Fruit fly (Drosophila melanogaster) whole organism, embryonic: ENCODE measurements around the gene Herc4.

Source experiments
- CG10274 ChIP-seq: fragments of 200-800 bp; sonication (Bioruptor generic); optimal IDR thresholded peaks from 3 replicates; lab custom pipeline; 2017; ENCODE audit warnings: missing biosample characterization, mild to moderate bottlenecking, missing genetic modification characterization
- CG10959 ChIP-seq: fragments of 200-800 bp; sonication (Bioruptor generic); IDR thresholded peaks from 2 replicates; pipeline ENCODE4 v1.3.6; 2022; ENCODE audit warnings: missing biosample characterization, missing genetic modification characterization
- CG10979 ChIP-seq: fragments of 200-800 bp; sonication (Bioruptor generic); optimal IDR thresholded peaks from 2 replicates; lab custom pipeline; 2018; ENCODE audit warnings: missing biosample characterization, mild to moderate bottlenecking, missing genetic modification characterization, moderate library complexity
- CG11560 ChIP-seq: fragments of 200-800 bp; sonication (Bioruptor generic); IDR thresholded peaks from 3 replicates; pipeline ENCODE4 v1.3.6; 2022; ENCODE audit warnings: missing biosample characterization, missing genetic modification characterization
- CG12744 ChIP-seq: fragments of 200-800 bp; sonication (Bioruptor generic); optimal IDR thresholded peaks from 2 replicates; lab custom pipeline; 2016; ENCODE audit warnings: missing biosample characterization, missing genetic modification characterization
- CG13287 ChIP-seq: fragments of 200-800 bp; sonication (Bioruptor generic); IDR thresholded peaks from 2 replicates; pipeline ENCODE4 v1.3.6; 2022; ENCODE audit warnings: missing biosample characterization, missing genetic modification characterization; ENCODE audit not compliant: partially characterized antibody
- CG13424 ChIP-seq: fragments of 200-800 bp; sonication (Bioruptor generic); optimal IDR thresholded peaks from 2 replicates; lab custom pipeline; 2019; ENCODE audit warnings: missing biosample characterization, mild to moderate bottlenecking, missing genetic modification characterization, moderate library complexity
- CG15073 ChIP-seq: fragments of 200-800 bp; sonication (Bioruptor generic); optimal IDR thresholded peaks from 2 replicates; lab custom pipeline; 2016; ENCODE audit warnings: missing biosample characterization, missing genetic modification characterization
- CG18262 ChIP-seq: fragments of 200-800 bp; optimal IDR thresholded peaks from 3 replicates; lab custom pipeline; 2019; ENCODE audit warnings: missing biosample characterization, mild to moderate bottlenecking, missing genetic modification characterization, moderate library complexity
- CG18619 ChIP-seq: fragments of 200-800 bp; sonication (Bioruptor generic); optimal IDR thresholded peaks from 3 replicates; lab custom pipeline; 2017; ENCODE audit warnings: missing biosample characterization, mild to moderate bottlenecking, missing genetic modification characterization
- CG2875 ChIP-seq: fragments of 200-800 bp; sonication (Bioruptor generic); optimal IDR thresholded peaks from 2 replicates; lab custom pipeline; 2017; ENCODE audit warnings: missing biosample characterization, mild to moderate bottlenecking, missing genetic modification characterization, missing genetic modification reagents
- CG2889 ChIP-seq: fragments of 200-800 bp; sonication (Bioruptor generic); IDR thresholded peaks from 3 replicates; pipeline ENCODE4 v1.3.6; 2022; ENCODE audit warnings: missing biosample characterization, missing genetic modification characterization
- CG3995 ChIP-seq: fragments of 200-800 bp; sonication (Bioruptor generic); optimal IDR thresholded peaks from 3 replicates; lab custom pipeline; 2016; ENCODE audit warnings: missing biosample characterization, missing genetic modification characterization
- CG42726 ChIP-seq: fragments of 200-800 bp; sonication (Bioruptor generic); IDR thresholded peaks from 2 replicates; pipeline ENCODE4 v1.3.6; 2022; ENCODE audit warnings: missing biosample characterization, missing genetic modification characterization; ENCODE audit not compliant: partially characterized antibody
- CG4617 ChIP-seq: fragments of 200-800 bp; sonication (Bioruptor generic); optimal IDR thresholded peaks from 3 replicates; lab custom pipeline; 2016; ENCODE audit warnings: missing biosample characterization, missing genetic modification characterization, borderline replicate concordance
- CG4730 ChIP-seq: fragments of 200-800 bp; sonication (Bioruptor generic); IDR thresholded peaks from 2 replicates; pipeline ENCODE4 v1.3.6; 2022; ENCODE audit warnings: missing biosample characterization, missing genetic modification characterization
- CG5953 ChIP-seq: fragments of 200-800 bp; sonication (Bioruptor generic); IDR thresholded peaks from 2 replicates; pipeline ENCODE4 v1.3.6; 2022; ENCODE audit warnings: missing biosample characterization, missing genetic modification characterization
- CG7372 ChIP-seq: fragments of 200-800 bp; sonication (Bioruptor generic); IDR thresholded peaks from 2 replicates; pipeline ENCODE4 v1.3.6; 2022; ENCODE audit warnings: missing biosample characterization, missing genetic modification characterization
- CG8924 ChIP-seq: fragments of 200-800 bp; optimal IDR thresholded peaks from 3 replicates; lab custom pipeline; 2019; ENCODE audit warnings: missing biosample characterization, mild to moderate bottlenecking, missing genetic modification characterization, moderate library complexity
- CG9797 ChIP-seq: fragments of 200-800 bp; sonication (Bioruptor generic); optimal IDR thresholded peaks from 3 replicates; lab custom pipeline; 2018; ENCODE audit warnings: missing biosample characterization, mild to moderate bottlenecking, missing genetic modification characterization
- Dip3 ChIP-seq: fragments of 200-800 bp; sonication (Bioruptor generic); optimal IDR thresholded peaks from 3 replicates; lab custom pipeline; 2016; ENCODE audit warnings: missing biosample characterization, missing genetic modification characterization
- ERR ChIP-seq: fragments of 200-800 bp; sonication (Bioruptor generic); optimal IDR thresholded peaks from 2 replicates; lab custom pipeline; 2016; ENCODE audit warnings: missing biosample characterization, missing genetic modification characterization
- Fer3 ChIP-seq: fragments of 200-800 bp; sonication (Bioruptor generic); optimal IDR thresholded peaks from 2 replicates; lab custom pipeline; 2018; ENCODE audit warnings: missing biosample characterization, mild to moderate bottlenecking, missing genetic modification characterization, moderate library complexity
- Gug ChIP-seq: fragments of 200-800 bp; sonication (Bioruptor generic); IDR thresholded peaks from 4 replicates; pipeline ENCODE4 v1.3.6; 2022; ENCODE audit warnings: missing biosample characterization, missing genetic modification characterization
- MESR4 ChIP-seq: fragments of 200-800 bp; sonication (Bioruptor generic); optimal IDR thresholded peaks from 2 replicates; lab custom pipeline; 2018; ENCODE audit warnings: missing biosample characterization, mild to moderate bottlenecking, missing genetic modification characterization, moderate library complexity
- MTF-1 ChIP-seq: fragments of 200-800 bp; sonication (Bioruptor generic); optimal IDR thresholded peaks from 2 replicates; lab custom pipeline; 2018; ENCODE audit warnings: missing biosample characterization, mild to moderate bottlenecking, missing genetic modification characterization, borderline replicate concordance
- NFAT ChIP-seq: fragments of 200-800 bp; sonication (Bioruptor generic); IDR thresholded peaks from 2 replicates; pipeline ENCODE4 v1.3.6; 2022; ENCODE audit warnings: missing biosample characterization, missing genetic modification characterization
- Nf-YA ChIP-seq: fragments of 200-800 bp; sonication (Bioruptor generic); IDR thresholded peaks from 2 replicates; pipeline ENCODE4 v1.3.6; 2022; ENCODE audit warnings: missing biosample characterization, missing genetic modification characterization
- NfI ChIP-seq: fragments of 200-800 bp; sonication (Bioruptor generic); optimal IDR thresholded peaks from 3 replicates; lab custom pipeline; 2018; ENCODE audit warnings: missing biosample characterization, mild to moderate bottlenecking, missing genetic modification characterization, moderate library complexity
- Sox100B ChIP-seq: fragments of 200-800 bp; sonication (Bioruptor generic); optimal IDR thresholded peaks from 3 replicates; lab custom pipeline; 2018; ENCODE audit warnings: missing biosample characterization, mild to moderate bottlenecking, missing genetic modification characterization
- Sox102F ChIP-seq: fragments of 200-800 bp; sonication (Bioruptor generic); optimal IDR thresholded peaks from 2 replicates; lab custom pipeline; 2018; ENCODE audit warnings: missing biosample characterization, mild to moderate bottlenecking, missing genetic modification characterization, moderate library complexity
- Spps ChIP-seq: fragments of 200-800 bp; sonication (Bioruptor generic); optimal IDR thresholded peaks from 2 replicates; lab custom pipeline; 2018; ENCODE audit warnings: missing biosample characterization, mild to moderate bottlenecking, missing genetic modification characterization
- ase ChIP-seq: fragments of 200-800 bp; sonication (Bioruptor generic); IDR thresholded peaks from 3 replicates; pipeline ENCODE4 v1.3.6; 2022; ENCODE audit warnings: missing biosample characterization, missing genetic modification characterization
- bcd ChIP-seq: fragments of 200-800 bp; sonication (Bioruptor generic); optimal IDR thresholded peaks from 2 replicates; lab custom pipeline; 2017; ENCODE audit warnings: missing biosample characterization, mild to moderate bottlenecking, missing genetic modification characterization
- br ChIP-seq: fragments of >200 bp; optimal IDR thresholded peaks from 2 replicates; lab custom pipeline; 2017
- cato ChIP-seq: fragments of 200-800 bp; sonication (Bioruptor generic); optimal IDR thresholded peaks from 2 replicates; lab custom pipeline; 2016; ENCODE audit warnings: missing biosample characterization, missing genetic modification characterization, borderline replicate concordance
- chif ChIP-seq, 2 experiments: fragments of 200-800 bp; sonication (Bioruptor generic); optimal IDR thresholded peaks; 3 replicates each; lab custom pipeline; 2016; ENCODE audit warnings: missing biosample characterization in 2 of 2, missing genetic modification characterization in 2 of 2
- dan ChIP-seq: fragments of 200-800 bp; sonication (Bioruptor generic); IDR thresholded peaks from 2 replicates; pipeline ENCODE4 v1.3.6; 2022; ENCODE audit warnings: missing biosample characterization, missing genetic modification characterization
- dysf ChIP-seq: fragments of 200-800 bp; sonication (Bioruptor generic); IDR thresholded peaks from 3 replicates; pipeline ENCODE4 v1.3.6; 2022; ENCODE audit warnings: missing biosample characterization, missing genetic modification characterization
- gce ChIP-seq: fragments of 200-800 bp; sonication (Bioruptor generic); IDR thresholded peaks from 3 replicates; pipeline ENCODE4 v1.3.6; 2022; ENCODE audit warnings: missing biosample characterization, missing genetic modification characterization
- gt ChIP-seq: fragments of 200-800 bp; sonication (Bioruptor generic); IDR thresholded peaks from 2 replicates; pipeline ENCODE4 v1.3.6; 2022; ENCODE audit warnings: missing biosample characterization, missing genetic modification characterization
- ham ChIP-seq: fragments of 200-800 bp; sonication (Bioruptor generic); IDR thresholded peaks from 2 replicates; pipeline ENCODE4 v1.3.6; 2022; ENCODE audit warnings: missing biosample characterization, missing genetic modification characterization
- inv ChIP-seq: fragments of 200-800 bp; sonication (Bioruptor generic); IDR thresholded peaks from 2 replicates; pipeline ENCODE4 v1.3.6; 2022; ENCODE audit warnings: missing biosample characterization, missing genetic modification characterization; ENCODE audit not compliant: partially characterized antibody
- jigr1 ChIP-seq: fragments of 200-800 bp; sonication (Bioruptor generic); IDR thresholded peaks from 3 replicates; pipeline ENCODE4 v1.3.6; 2022; ENCODE audit warnings: missing biosample characterization, missing genetic modification characterization
- kah ChIP-seq: fragments of 200-800 bp; sonication (Bioruptor generic); optimal IDR thresholded peaks from 2 replicates; lab custom pipeline; 2018; ENCODE audit warnings: missing biosample characterization, mild to moderate bottlenecking, missing genetic modification characterization
- lilli ChIP-seq: fragments of 200-800 bp; sonication (Bioruptor generic); optimal IDR thresholded peaks from 3 replicates; lab custom pipeline; 2016; ENCODE audit warnings: missing biosample characterization, missing genetic modification characterization
- oc ChIP-seq: fragments of 200-800 bp; sonication (Bioruptor generic); optimal IDR thresholded peaks from 2 replicates; lab custom pipeline; 2018; ENCODE audit warnings: missing biosample characterization, mild to moderate bottlenecking, missing genetic modification characterization, moderate library complexity
- repo ChIP-seq: fragments of 200-800 bp; sonication (Bioruptor generic); optimal IDR thresholded peaks from 2 replicates; lab custom pipeline; 2016; ENCODE audit warnings: missing biosample characterization, missing genetic modification characterization
- stwl ChIP-seq: fragments of 200-800 bp; sonication (Bioruptor generic); optimal IDR thresholded peaks from 3 replicates; lab custom pipeline; 2018; ENCODE audit warnings: missing biosample characterization, mild to moderate bottlenecking, missing genetic modification characterization, moderate library complexity
- tll ChIP-seq, 2 experiments: fragments of 200-800 bp in 1 of 2; fragments of >200 bp in 1 of 2; sonication (Bioruptor generic) in 1 of 2; optimal IDR thresholded peaks; 2 replicates each; lab custom pipeline; 2017 to 2019; ENCODE audit warnings: missing biosample characterization in 2 of 2, missing genetic modification characterization in 2 of 2, mild to moderate bottlenecking in 1 of 2, moderate library complexity in 1 of 2
- vfl ChIP-seq: fragments of 200-800 bp; sonication (Bioruptor generic); optimal IDR thresholded peaks from 2 replicates; lab custom pipeline; 2016; ENCODE audit warnings: missing biosample characterization, missing genetic modification characterization
- wek ChIP-seq: fragments of 200-800 bp; sonication (Bioruptor generic); optimal IDR thresholded peaks from 3 replicates; lab custom pipeline; 2018; ENCODE audit warnings: missing biosample characterization, mild to moderate bottlenecking, missing genetic modification characterization, moderate library complexity

Herc4 gene

dm6 chr3L:1298509-1298908, 15.0 kb upstream of the Herc4 start, which contains the start of gene scf (continued):
- TF ChIP-seq ase (GFP tag; lab: Robert Waterston, UW) (no peak), CG7372 (no peak), bcd (GFP tag; lab: Kevin White, UChicago) (no peak), CG11560 (no peak), Dip3 (GFP tag; lab: Kevin White, UChicago) (no peak), gt (GFP tag; lab: Robert Waterston, UW) (no peak), CG13424 (tag; lab: Kevin White, UChicago) (no peak), inv (GFP tag; lab: Robert Waterston, UW) (no peak; the same call in 1 of the 2 replicates), vfl (GFP tag; lab: Kevin White, UChicago) (no peak), ERR (GFP tag; lab: Kevin White, UChicago) (no peak), Sox102F (no peak), ham (GFP tag; lab: Robert Waterston, UW) (no peak), Spps (tag; lab: Kevin White, UChicago) (no peak), stwl (tag; lab: Kevin White, UChicago) (peak; percentile 36), br (lab: Kevin White, UChicago) (no peak), oc (tag; lab: Kevin White, UChicago) (no peak), dan (GFP tag; lab: Robert Waterston, UW) (no peak), CG2889 (no peak), CG8924 (tag; lab: Kevin White, UChicago) (peak; percentile 15), CG15073 (GFP tag; lab: Kevin White, UChicago) (no peak), wek (GFP tag; lab: Kevin White, UChicago) (no peak), CG4730 (GFP tag; lab: Robert Waterston, UW) (no peak), CG4617 (GFP tag; lab: Kevin White, UChicago) (no peak), dysf (GFP tag; lab: Robert Waterston, UW) (no peak), NFAT (GFP tag; lab: Robert Waterston, UW) (no peak), Gug (GFP tag; lab: Robert Waterston, UW) (no peak; the same call in 3 of the 4 replicates), tll (GFP tag; optimal IDR thresholded peaks at IDR 0.05; lab: Kevin White, UChicago) (no peak), gce (GFP tag; lab: Robert Waterston, UW) (no peak; the same call in 2 of the 3 replicates), jigr1 (no peak), CG10274 (GFP tag; lab: Kevin White, UChicago) (no peak), CG10979 (tag; lab: Kevin White, UChicago) (no peak), NfI (no peak), Fer3 (no peak), CG3995 (GFP tag; lab: Kevin White, UChicago) (peak; percentile 78), CG10959 (GFP tag; lab: Robert Waterston, UW) (no peak), cato (GFP tag; lab: Kevin White, UChicago) (no peak), lilli (GFP tag; lab: Kevin White, UChicago) (no peak), Sox100B (GFP tag; lab: Kevin White, UChicago) (no peak), MESR4 (GFP tag; lab: Kevin White, UChicago) (peak; percentile 64), chif (GFP tag; optimal IDR thresholded peaks at IDR 0.05; lab: Kevin White, UChicago) (no peak), Nf-YA (GFP tag; lab: Robert Waterston, UW) (no peak), CG13287 (GFP tag; lab: Robert Waterston, UW) (peak; percentile 63), CG18262 (tag; lab: Kevin White, UChicago) (peak; percentile 13), MTF-1 (peak; percentile 24), CG18619 (GFP tag; lab: Kevin White, UChicago) (no peak), CG5953 (GFP tag; lab: Robert Waterston, UW) (no peak), kah (GFP tag; lab: Kevin White, UChicago) (peak; percentile 54), CG9797 (GFP tag; lab: Kevin White, UChicago) (peak; percentile 1), CG2875 (GFP tag; lab: Kevin White, UChicago) (no peak), CG42726 (0 out of 2 replicates have a peak, but pooled peaks have one; percentile 48), CG12744 (no peak), repo (peak; percentile 18)
